Worm (Caenorhabditis elegans) whole organism, late embryonic: ENCODE data around the gene Y110A2AL.3.

Source experiments
- ama-1 ChIP-seq: fragments of 150-350 bp; optimal IDR thresholded peaks from 2 replicates; lab custom pipeline; 2014
- ceh-30 ChIP-seq: fragments of 150-350 bp; optimal IDR thresholded peaks from 2 replicates; lab custom pipeline; 2014; ENCODE audit warnings: missing biosample characterization, missing genetic modification characterization
- ceh-9 ChIP-seq: sonication (generic microtip); optimal IDR thresholded peaks from 2 replicates; lab custom pipeline; 2016; ENCODE audit warnings: mild to moderate bottlenecking, missing genetic modification characterization, inconsistent platforms, missing compliant biosample characterization
- dve-1 ChIP-seq: sonication (generic microtip); optimal IDR thresholded peaks from 2 replicates; lab custom pipeline; 2017; ENCODE audit warnings: antibody characterized with exemption, mild to moderate bottlenecking, missing genetic modification characterization, missing compliant biosample characterization
- ets-4 ChIP-seq: sonication (generic microtip); optimal IDR thresholded peaks from 2 replicates; lab custom pipeline; 2016; ENCODE audit warnings: missing genetic modification characterization, missing compliant biosample characterization
- hlh-13 ChIP-seq: fragments of 200-800 bp; sonication (Bioruptor generic); optimal IDR thresholded peaks from 2 replicates; lab custom pipeline; 2018; ENCODE audit warnings: mild to moderate bottlenecking, missing genetic modification characterization, missing compliant biosample characterization
- hlh-30 ChIP-seq: sonication (generic microtip); optimal IDR thresholded peaks from 2 replicates; lab custom pipeline; 2017; ENCODE audit warnings: antibody characterized with exemption, missing genetic modification characterization, missing compliant biosample characterization; ENCODE audit not compliant: insufficient read depth
- nhr-11 ChIP-seq: fragments of 150-350 bp; optimal IDR thresholded peaks from 2 replicates; lab custom pipeline; 2014; ENCODE audit warnings: missing biosample characterization, missing genetic modification characterization
- odd-2 ChIP-seq: sonication (generic microtip); optimal IDR thresholded peaks from 2 replicates; lab custom pipeline; 2017; ENCODE audit warnings: antibody characterized with exemption, mild to moderate bottlenecking, missing genetic modification characterization, missing compliant biosample characterization
- unc-86 ChIP-seq: sonication (generic microtip); optimal IDR thresholded peaks from 2 replicates; lab custom pipeline; 2016; ENCODE audit warnings: missing genetic modification characterization, missing compliant biosample characterization

DNA sequence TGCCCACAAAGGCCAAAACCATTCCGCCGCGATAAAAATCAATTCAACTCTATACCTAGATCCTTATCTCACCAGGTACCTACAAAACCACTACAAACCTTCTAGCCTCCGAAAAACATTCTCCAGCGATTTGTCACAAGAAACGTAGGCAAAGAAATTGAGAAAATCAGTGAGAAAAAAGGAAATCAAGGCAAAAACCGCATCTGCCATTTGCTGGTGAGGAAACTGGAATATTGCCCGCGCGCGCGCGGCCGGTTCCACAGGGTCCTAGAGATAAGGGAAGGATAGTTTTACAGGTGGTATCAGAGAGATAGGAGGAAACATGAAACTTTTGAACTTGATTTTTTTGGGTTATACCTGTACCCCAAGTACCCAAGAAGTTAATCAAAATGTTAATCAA is 9.3 kb upstream of the Y110A2AL.3 start:
- TF ChIP-seq hlh-30 (no peak), hlh-13 (GFP tag; lab: Kevin White, UChicago) (no peak), ama-1 (lab: Kevin White, UChicago) (no peak), dve-1 (tag; lab: Kevin White, UChicago) (no peak), unc-86 (tag; lab: Kevin White, UChicago) (no peak), ets-4 (no peak), odd-2 (tag; lab: Kevin White, UChicago) (no peak), ceh-9 (no peak), ceh-30 (tag; lab: Kevin White, UChicago) (no peak), nhr-11 (no peak)
